Worm (Caenorhabditis elegans) whole organism, L1 larva: ENCODE results near the gene tbc-7.

Experiments
- C04F5.9 ChIP-seq: sonication (generic microtip); optimal IDR thresholded peaks from 2 replicates; lab custom pipeline; 2016; ENCODE audit warnings: missing genetic modification characterization, missing compliant biosample characterization
- C16A3.4 ChIP-seq: fragments of 150-350 bp; optimal IDR thresholded peaks from 2 replicates; lab custom pipeline; 2014; ENCODE audit warnings: missing biosample characterization, missing genetic modification characterization
- F16B12.6 ChIP-seq: fragments of 150-350 bp; optimal IDR thresholded peaks from 2 replicates; lab custom pipeline; 2014; ENCODE audit warnings: missing biosample characterization, missing genetic modification characterization
- Y116A8C.19 ChIP-seq: sonication (generic microtip); optimal IDR thresholded peaks from 2 replicates; lab custom pipeline; 2016; ENCODE audit warnings: missing compliant biosample characterization, missing genetic modification characterization, borderline replicate concordance
- aly-2 ChIP-seq: fragments of 150-350 bp; optimal IDR thresholded peaks from 2 replicates; lab custom pipeline; 2014; ENCODE audit warnings: missing biosample characterization, missing genetic modification characterization
- blmp-1 ChIP-seq: fragments of 150-350 bp; optimal IDR thresholded peaks from 2 replicates; lab custom pipeline; 2014; ENCODE audit warnings: missing biosample characterization, missing genetic modification characterization
- ceh-90 ChIP-seq: sonication (generic microtip); optimal IDR thresholded peaks from 2 replicates; lab custom pipeline; 2016; ENCODE audit warnings: missing genetic modification characterization, missing compliant biosample characterization
- ces-1 ChIP-seq: fragments of 150-350 bp; optimal IDR thresholded peaks from 2 replicates; lab custom pipeline; 2014; ENCODE audit warnings: missing biosample characterization, missing genetic modification reagents, missing genetic modification characterization
- dpl-1 ChIP-seq, 3 experiments: fragments of 150-350 bp in 2 of 3; sonication (generic microtip) in 1 of 3; optimal IDR thresholded peaks; 2 replicates each; lab custom pipeline; 2014 to 2017; ENCODE audit warnings: missing biosample characterization in 3 of 3, missing genetic modification characterization in 3 of 3, missing genetic modification reagents in 3 of 3
- dsc-1 ChIP-seq: sonication (generic microtip); optimal IDR thresholded peaks from 2 replicates; lab custom pipeline; 2016; ENCODE audit warnings: mild to moderate bottlenecking, missing genetic modification characterization, missing compliant biosample characterization
- efl-1 ChIP-seq, 4 experiments: fragments of 150-350 bp; optimal IDR thresholded peaks in 3 of 4; peaks in 1 of 4; 1 replicate in 1 of 4; 2 replicates in 3 of 4; lab custom pipeline; 2014; ENCODE audit warnings: missing biosample characterization in 2 of 4, missing genetic modification characterization in 2 of 4, missing genetic modification reagents in 2 of 4
- egl-13 ChIP-seq: sonication (generic microtip); optimal IDR thresholded peaks from 2 replicates; lab custom pipeline; 2016; ENCODE audit warnings: missing genotype, missing genetic modification reagents, missing genetic modification characterization, missing compliant biosample characterization
- elt-3 ChIP-seq, 6 experiments: fragments of 150-350 bp in 1 of 6; sonication (generic microtip); optimal IDR thresholded peaks; 2 replicates each; lab custom pipeline; 2017 to 2018; ENCODE audit warnings: missing biosample characterization in 6 of 6, missing genetic modification characterization in 6 of 6, inconsistent platforms in 1 of 6
- fkh-10 ChIP-seq: sonication (generic microtip); optimal IDR thresholded peaks from 2 replicates; lab custom pipeline; 2017; ENCODE audit warnings: missing biosample characterization, missing genetic modification reagents, missing genetic modification characterization
- fkh-4 ChIP-seq: sonication (generic microtip); optimal IDR thresholded peaks from 2 replicates; lab custom pipeline; 2016; ENCODE audit warnings: missing compliant biosample characterization, missing genetic modification characterization, borderline replicate concordance
- grh-1 ChIP-seq: fragments of 200-800 bp; sonication (Bioruptor generic); IDR thresholded peaks from 2 replicates; pipeline ENCODE4 v1.3.6; 2022; ENCODE audit warnings: missing genetic modification reagents, missing genetic modification characterization, missing compliant biosample characterization
- hlh-17 ChIP-seq: fragments of 200-800 bp; sonication (Bioruptor generic); optimal IDR thresholded peaks from 2 replicates; lab custom pipeline; 2018; ENCODE audit warnings: missing genetic modification characterization, mild to moderate bottlenecking, missing compliant biosample characterization, moderate library complexity, borderline replicate concordance
- hpl-2 ChIP-seq: fragments of 150-350 bp; optimal IDR thresholded peaks from 2 replicates; lab custom pipeline; 2014; ENCODE audit warnings: missing biosample characterization, missing genetic modification reagents, missing genetic modification characterization
- lin-13 ChIP-seq: fragments of 150-350 bp; optimal IDR thresholded peaks from 2 replicates; lab custom pipeline; 2014; ENCODE audit warnings: missing biosample characterization, missing genetic modification reagents, missing genetic modification characterization
- lin-14 ChIP-seq: fragments of 200-800 bp; sonication (Bioruptor generic); optimal IDR thresholded peaks from 2 replicates; lab custom pipeline; 2018; ENCODE audit warnings: mild to moderate bottlenecking, missing genetic modification characterization, moderate library complexity, missing compliant biosample characterization
- lin-35 ChIP-seq, 2 experiments: fragments of 150-350 bp; optimal IDR thresholded peaks; 2 replicates each; lab custom pipeline; 2014; ENCODE audit warnings: missing biosample characterization in 2 of 2, missing genetic modification characterization in 2 of 2, missing genetic modification reagents in 2 of 2
- mdl-1 ChIP-seq, 2 experiments: fragments of 150-350 bp; optimal IDR thresholded peaks; 2 replicates each; lab custom pipeline; 2014 to 2017; ENCODE audit warnings: missing biosample characterization in 2 of 2, missing genetic modification characterization in 2 of 2, inconsistent platforms in 1 of 2
- nhr-11 ChIP-seq: fragments of 150-350 bp; optimal IDR thresholded peaks from 2 replicates; lab custom pipeline; 2014; ENCODE audit warnings: missing biosample characterization, missing genetic modification characterization
- nhr-19 ChIP-seq: fragments of 200-800 bp; sonication (Bioruptor generic); conservative IDR thresholded peaks from 2 replicates; pipeline ENCODE4 v1.3.6; 2022; ENCODE audit warnings: missing genetic modification characterization, missing compliant biosample characterization
- nhr-20 ChIP-seq: sonication (generic microtip); optimal IDR thresholded peaks from 2 replicates; lab custom pipeline; 2016; ENCODE audit warnings: mild to moderate bottlenecking, missing genetic modification characterization, missing compliant biosample characterization
- nhr-47 ChIP-seq: sonication (generic microtip); optimal IDR thresholded peaks from 2 replicates; lab custom pipeline; 2016; ENCODE audit warnings: mild to moderate bottlenecking, missing genetic modification characterization, moderate library complexity, missing compliant biosample characterization
- nhr-71 ChIP-seq: sonication (generic microtip); optimal IDR thresholded peaks from 2 replicates; lab custom pipeline; 2016; ENCODE audit warnings: mild to moderate bottlenecking, missing genetic modification characterization, moderate library complexity, missing compliant biosample characterization
- nhr-85 ChIP-seq: sonication (generic microtip); peaks from one replicate; lab custom pipeline; 2016; ENCODE audit warnings: missing genetic modification characterization, inconsistent platforms, missing compliant biosample characterization
- nhr-90 ChIP-seq: sonication (generic microtip); optimal IDR thresholded peaks from 2 replicates; lab custom pipeline; 2016; ENCODE audit warnings: mild to moderate bottlenecking, missing genetic modification characterization, missing compliant biosample characterization; ENCODE audit not compliant: poor library complexity
- pag-3 ChIP-seq: sonication (generic microtip); optimal IDR thresholded peaks from 2 replicates; lab custom pipeline; 2017; ENCODE audit warnings: missing genetic modification characterization, mild to moderate bottlenecking, missing compliant biosample characterization, antibody characterized with exemption, borderline replicate concordance; ENCODE audit not compliant: insufficient read depth
- snu-23 ChIP-seq: sonication (generic microtip); optimal IDR thresholded peaks from 2 replicates; lab custom pipeline; 2016; ENCODE audit warnings: missing genetic modification characterization, missing compliant biosample characterization
- tbx-2 ChIP-seq: sonication (generic microtip); optimal IDR thresholded peaks from 2 replicates; lab custom pipeline; 2016; ENCODE audit warnings: missing genetic modification characterization, missing compliant biosample characterization
- unc-130 ChIP-seq: fragments of 150-350 bp; optimal IDR thresholded peaks from 2 replicates; lab custom pipeline; 2017; ENCODE audit warnings: missing biosample characterization, missing genetic modification characterization, inconsistent platforms
- unc-30 ChIP-seq: sonication (generic microtip); optimal IDR thresholded peaks from 2 replicates; lab custom pipeline; 2017; ENCODE audit warnings: missing biosample characterization, missing genetic modification characterization

The tbc-7 gene

ce11 chrX:5129447-5129846 lies 4.6 kb upstream of the tbc-7 start:
- TF ChIP-seq egl-13 (tag; lab: Kevin White, UChicago) (peak; percentile 43), hpl-2 (GFP tag; lab: Kevin White, UChicago) (no peak), nhr-71 (tag; lab: Kevin White, UChicago) (peak; percentile 4), unc-30 (no peak), nhr-47 (tag; lab: Kevin White, UChicago) (peak; percentile 10), nhr-85 (tag; lab: Kevin White, UChicago) (peak; percentile 10), dsc-1 (peak; percentile 15), lin-13 (GFP tag; lab: Kevin White, UChicago) (no peak), lin-35 (GFP tag; optimal IDR thresholded peaks at IDR 0.05; lab: Kevin White, UChicago) (no peak), lin-14 (GFP tag; lab: Kevin White, UChicago) (peak; percentile 55), ces-1 (peak; percentile 89), efl-1 (optimal IDR thresholded peaks at IDR 0.05; lab: Kevin White, UChicago) (no peak), efl-1 (GFP tag; optimal IDR thresholded peaks at IDR 0.05 in 1 of 2; lab: Kevin White, UChicago) (no peak), pag-3 (tag; lab: Kevin White, UChicago) (no peak), mdl-1 (tag; optimal IDR thresholded peaks at IDR 0.05; lab: Kevin White, UChicago) (no peak)

ce11 chrX:5131760-5132159 lies 2.3 kb upstream of the tbc-7 start:
- TF ChIP-seq C16A3.4 (no peak), fkh-10 (GFP tag; lab: Kevin White, UChicago) (no peak), nhr-20 (tag; lab: Kevin White, UChicago) (no peak), fkh-4 (no peak), hlh-17 (GFP tag; lab: Kevin White, UChicago) (no peak), lin-13 (GFP tag; lab: Kevin White, UChicago) (no peak), aly-2 (no peak), F16B12.6 (no peak), nhr-85 (tag; lab: Kevin White, UChicago) (no peak), dpl-1 (GFP tag; optimal IDR thresholded peaks at IDR 0.05; lab: Kevin White, UChicago) (no peak)

ce11 chrX:5135548-5135947 lies 1.5 kb downstream of the tbc-7 start:
- TF ChIP-seq Y116A8C.19, result no peak
- TF ChIP-seq F16B12.6, result no peak
- peak; percentile 39 for TF ChIP-seq nhr-71 (tag; lab: Kevin White, UChicago)
- no peak for TF ChIP-seq ceh-90 (tag; lab: Kevin White, UChicago)
- peak; percentile 24 for TF ChIP-seq unc-130 (tag; lab: Kevin White, UChicago)
- TF ChIP-seq nhr-20 (tag; lab: Kevin White, UChicago), result peak; percentile 80
- TF ChIP-seq aly-2, result no peak
- 0 out of 2 replicates have a peak, but pooled peaks have one; percentile 15 for TF ChIP-seq grh-1 (GFP tag; lab: Robert Waterston, UW)
- TF ChIP-seq nhr-19, result peak; percentile 19
- peak; percentile 48 for TF ChIP-seq lin-14 (GFP tag; lab: Kevin White, UChicago)
- TF ChIP-seq nhr-85 (tag; lab: Kevin White, UChicago), result peak; percentile 87
- TF ChIP-seq C04F5.9, result no peak
- TF ChIP-seq nhr-11 (tag; lab: Kevin White, UChicago), result no peak
- no peak for TF ChIP-seq pag-3 (tag; lab: Kevin White, UChicago)
- TF ChIP-seq blmp-1, result peak; percentile 45
- peak in 1 of 2 experiments; percentile 15 for TF ChIP-seq mdl-1 (tag; optimal IDR thresholded peaks at IDR 0.05; lab: Kevin White, UChicago)
- peak; percentile 50 for TF ChIP-seq snu-23 (GFP tag; lab: Kevin White, UChicago)
- TF ChIP-seq fkh-4, result no peak
- peak; percentile 9 for TF ChIP-seq nhr-90
- peak; percentile 19 for TF ChIP-seq tbx-2 (tag; lab: Kevin White, UChicago)
- TF ChIP-seq elt-3 (tag; optimal IDR thresholded peaks at IDR 0.05; lab: Kevin White, UChicago), result peak in 2 of 6 experiments; percentile 14 to 83
